Worm (Caenorhabditis elegans) whole organism, L4/young adult: ENCODE data around the gene C39B10.7.

Experiments
- W03F9.2 ChIP-seq: fragments of 150-350 bp; optimal IDR thresholded peaks from 2 replicates; lab custom pipeline; 2014; ENCODE audit warnings: missing biosample characterization, missing genetic modification characterization
- dao-5 ChIP-seq: sonication (generic microtip); optimal IDR thresholded peaks from 2 replicates; lab custom pipeline; 2016; ENCODE audit warnings: missing genotype, missing genetic modification characterization, moderate library complexity, missing compliant biosample characterization
- him-1 ChIP-seq: sonication (generic microtip); optimal IDR thresholded peaks from 2 replicates; lab custom pipeline; 2016; ENCODE audit warnings: missing genotype, missing genetic modification reagents, missing genetic modification characterization, missing compliant biosample characterization

- TF ChIP-seq him-1 (no peak), W03F9.2 (no peak), dao-5 (tag; lab: Kevin White, UChicago) (no peak)
These were observed 35.9 kb upstream of the C39B10.7 start for ce11 chrX:10440781-10441180.
